Worm (Caenorhabditis elegans): ENCODE data around the gene acr-5.

DNA sequence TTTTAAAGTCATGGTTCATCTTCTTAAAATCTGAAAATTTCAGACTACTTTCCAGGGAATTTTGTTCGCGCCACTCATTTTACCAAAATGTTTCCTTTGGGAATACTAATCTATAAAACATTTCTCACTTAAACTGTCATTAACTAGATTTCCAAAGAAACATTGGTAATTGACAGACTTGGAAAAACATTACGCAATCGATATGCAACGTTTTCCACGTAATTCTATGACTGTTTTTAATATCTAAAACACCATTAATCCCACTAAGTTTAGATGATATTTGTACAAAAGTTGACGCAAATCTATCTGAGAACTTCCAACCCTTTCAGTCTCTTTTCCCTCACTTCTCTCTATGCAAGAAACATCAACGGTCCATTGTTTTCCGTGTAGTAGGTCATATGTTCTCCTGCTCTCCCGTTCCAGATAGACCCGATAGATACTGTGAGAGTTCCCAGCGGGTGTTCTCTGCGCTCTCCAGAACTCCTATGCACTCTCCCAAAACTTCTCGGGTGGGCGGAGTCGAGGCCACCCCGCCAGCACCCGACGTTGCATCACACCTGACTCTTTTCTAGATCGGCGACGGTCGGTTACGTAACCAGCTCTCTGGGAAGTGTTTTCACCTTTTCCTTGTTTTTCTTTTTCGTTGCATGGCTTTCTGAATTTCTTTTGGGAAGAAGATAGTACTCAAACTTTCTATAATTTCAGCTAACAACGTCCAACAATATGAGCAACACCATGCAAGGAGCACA, 36.1 kb downstream of the acr-5 start, which contains the start of gene zip-8:
- TF ChIP-seq madf-3 (GFP tag; IDR thresholded peaks at IDR 0.05) (no peak), C17E4.6 (GFP tag; IDR thresholded peaks at IDR 0.05) (no peak), C06A6.2 (GFP tag; conservative IDR thresholded peaks at IDR 0.05) (no peak), snpc-1.3 (tag; optimal IDR thresholded peaks at IDR 0.05; ENCODE audit: insufficient read depth) (no peak), K11D2.4 (GFP tag; IDR thresholded peaks at IDR 0.05) (no peak), F22D6.2 (tag; optimal IDR thresholded peaks at IDR 0.05) (no peak), unc-62 (GFP tag; optimal IDR thresholded peaks at IDR 0.05) (no peak)
